Fruit fly (Drosophila melanogaster) whole organism: ENCODE measurements around the gene Ace.

Experiments used
- CG8478 ChIP-seq: fragments of >200 bp; optimal IDR thresholded peaks from 2 replicates; lab custom pipeline; 2018; ENCODE audit warnings: inconsistent platforms
- Dll ChIP-seq: fragments of >200 bp; optimal IDR thresholded peaks from 2 replicates; lab custom pipeline; 2017
- EcR ChIP-seq, 2 experiments: fragments of >200 bp; optimal IDR thresholded peaks; 2 replicates each; lab custom pipeline; 2017; ENCODE audit warnings: missing biosample characterization in 2 of 2, missing genetic modification characterization in 2 of 2, missing genetic modification reagents in 2 of 2
- pan ChIP-seq: fragments of >200 bp; optimal IDR thresholded peaks from 2 replicates; lab custom pipeline; 2017
- psq ChIP-seq: fragments of >200 bp; optimal IDR thresholded peaks from 2 replicates; lab custom pipeline; 2017
- usp ChIP-seq: fragments of >200 bp; optimal IDR thresholded peaks from 2 replicates; lab custom pipeline; 2017; ENCODE audit warnings: missing biosample characterization, missing genetic modification characterization, mixed read lengths

Gene Ace

dm6 chr3R:13257110-13257509 lies 2.2 kb downstream of the Ace start:
- TF ChIP-seq pan (lab: Kevin White, UChicago) (no peak), Dll (no peak), psq (lab: Kevin White, UChicago) (no peak), EcR (GFP tag; optimal IDR thresholded peaks at IDR 0.05; lab: Kevin White, UChicago) (no peak), CG8478 (lab: Kevin White, UChicago) (no peak), usp (GFP tag; lab: Kevin White, UChicago) (no peak)

- TF ChIP-seq usp (GFP tag; lab: Kevin White, UChicago) (no peak), Dll (no peak), CG8478 (lab: Kevin White, UChicago) (no peak), EcR (GFP tag; optimal IDR thresholded peaks at IDR 0.05; lab: Kevin White, UChicago) (no peak), pan (lab: Kevin White, UChicago) (no peak), psq (lab: Kevin White, UChicago) (no peak)
These were observed 17.6 kb downstream of the Ace start for dm6 chr3R:13241726-13242125.

DNA sequence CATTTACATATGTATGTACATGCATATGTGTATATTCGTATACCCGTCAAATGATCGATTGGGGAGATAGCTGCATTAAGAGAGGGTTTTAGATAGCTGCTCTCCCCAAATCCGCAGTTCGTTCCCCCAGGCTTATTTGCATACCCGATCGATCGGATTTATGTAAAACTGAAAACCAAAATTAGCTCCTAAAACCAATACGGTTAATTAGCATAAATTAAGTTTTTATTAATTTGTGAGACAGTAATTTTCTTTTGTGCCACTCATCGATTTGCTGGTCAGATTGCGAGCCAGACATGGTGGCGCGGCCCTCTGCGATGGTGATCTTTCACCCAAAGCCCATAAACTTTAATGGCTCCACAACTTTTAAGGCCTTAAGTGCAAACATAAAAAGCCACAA lies 28.1 kb downstream of the Ace start:
- TF ChIP-seq psq (lab: Kevin White, UChicago) (no peak), CG8478 (lab: Kevin White, UChicago) (no peak), pan (lab: Kevin White, UChicago) (no peak)

dm6 chr3R:13221820-13222219 lies 37.5 kb downstream of the Ace start:
- TF ChIP-seq EcR (GFP tag; optimal IDR thresholded peaks at IDR 0.05; lab: Kevin White, UChicago) (no peak), pan (lab: Kevin White, UChicago) (no peak), psq (lab: Kevin White, UChicago) (no peak), usp (GFP tag; lab: Kevin White, UChicago) (no peak), CG8478 (lab: Kevin White, UChicago) (no peak), Dll (no peak)

dm6 chr3R:13220478-13220877 lies 38.8 kb downstream of the Ace start, which contains the start of gene CG8476:
TSS of gene CG8476 (minus strand) at chr3R:13220578.
- TF ChIP-seq EcR (GFP tag; optimal IDR thresholded peaks at IDR 0.05; lab: Kevin White, UChicago) (no peak), psq (lab: Kevin White, UChicago) (no peak), pan (lab: Kevin White, UChicago) (no peak), Dll (no peak), CG8478 (lab: Kevin White, UChicago) (no peak), usp (GFP tag; lab: Kevin White, UChicago) (no peak)

- no peak for TF ChIP-seq EcR (GFP tag; optimal IDR thresholded peaks at IDR 0.05; lab: Kevin White, UChicago)
- TF ChIP-seq psq (lab: Kevin White, UChicago), result no peak
These were observed 40.6 kb downstream of the Ace start for dm6 chr3R:13218733-13219132.

DNA sequence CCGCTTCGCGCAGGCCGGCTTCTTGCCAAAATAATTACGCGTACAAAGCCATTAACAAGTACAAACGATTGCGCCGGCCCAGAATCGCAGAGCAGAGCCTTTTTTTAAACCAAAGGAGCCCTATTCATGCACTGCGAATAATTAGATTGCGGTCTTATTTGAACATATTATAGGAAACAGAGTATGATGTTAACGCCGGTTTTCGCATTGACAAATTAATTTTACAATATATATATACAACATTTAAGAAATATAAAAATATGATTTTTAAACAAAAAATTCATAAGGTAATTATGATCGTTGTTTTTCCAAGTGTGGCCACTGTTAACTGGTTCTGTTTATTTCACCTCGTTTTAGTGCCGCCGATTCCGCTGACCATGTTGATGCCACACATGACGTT lies 44.2 kb downstream of the Ace start:
- TF ChIP-seq Dll (no peak), EcR (GFP tag; optimal IDR thresholded peaks at IDR 0.05; lab: Kevin White, UChicago) (no peak), CG8478 (lab: Kevin White, UChicago) (no peak), usp (GFP tag; lab: Kevin White, UChicago) (no peak), pan (lab: Kevin White, UChicago) (no peak), psq (lab: Kevin White, UChicago) (no peak)

DNA sequence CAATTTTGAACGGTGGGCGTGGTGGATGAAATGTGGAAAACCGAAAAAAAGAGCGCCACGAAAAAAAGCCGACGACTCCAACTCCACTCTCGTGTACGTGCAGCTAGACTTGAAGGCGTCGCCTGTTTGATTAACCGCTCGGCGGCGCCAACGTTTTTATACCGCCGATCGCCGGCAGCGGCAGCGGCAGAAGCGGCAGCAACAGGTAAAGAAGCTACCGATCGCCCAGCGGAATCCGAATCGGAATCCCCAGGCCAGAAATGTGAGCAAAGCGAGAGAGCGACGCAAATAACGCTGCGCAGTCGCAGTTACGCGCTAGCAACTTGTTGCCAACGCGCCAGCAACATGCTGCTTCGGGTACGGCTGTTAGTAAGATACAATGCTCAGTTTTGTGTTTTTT lies 45.0 kb downstream of the Ace start, which contains the start of gene CG8483:
Gene CG8483 (minus strand): TSS at position 119 of the 400 bp plus-strand sequence.
- TF ChIP-seq Dll (no peak), CG8478 (lab: Kevin White, UChicago) (no peak), EcR (GFP tag; optimal IDR thresholded peaks at IDR 0.05; lab: Kevin White, UChicago) (no peak), psq (lab: Kevin White, UChicago) (no peak), pan (lab: Kevin White, UChicago) (no peak), usp (GFP tag; lab: Kevin White, UChicago) (no peak)

DNA sequence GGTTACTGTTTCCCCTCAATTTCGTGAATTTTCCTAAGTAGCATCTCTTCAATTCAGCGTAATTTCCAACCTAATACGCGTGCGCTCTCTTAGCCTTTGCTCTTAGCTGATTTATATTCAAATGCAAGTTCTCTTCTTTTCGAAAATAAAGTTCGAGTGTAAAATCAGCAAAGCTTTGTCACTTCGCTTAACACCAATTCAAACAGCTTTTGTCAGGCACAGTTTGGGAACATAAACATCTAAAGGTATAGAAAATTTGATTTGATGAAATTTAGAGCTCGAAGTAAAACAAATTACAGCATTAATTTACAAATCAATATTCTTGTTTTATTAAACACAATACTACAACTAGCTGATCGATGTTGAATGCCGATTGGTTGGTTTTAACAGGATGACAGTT lies 50.9 kb downstream of the Ace start:
- TF ChIP-seq psq (lab: Kevin White, UChicago) (no peak), Dll (no peak), usp (GFP tag; lab: Kevin White, UChicago) (no peak), EcR (GFP tag; optimal IDR thresholded peaks at IDR 0.05; lab: Kevin White, UChicago) (no peak), CG8478 (lab: Kevin White, UChicago) (no peak)

- TF ChIP-seq pan (lab: Kevin White, UChicago) (no peak), CG8478 (lab: Kevin White, UChicago) (no peak), EcR (GFP tag; optimal IDR thresholded peaks at IDR 0.05; lab: Kevin White, UChicago) (no peak), psq (lab: Kevin White, UChicago) (no peak), usp (GFP tag; lab: Kevin White, UChicago) (no peak), Dll (no peak)
These were observed 58.9 kb downstream of the Ace start for dm6 chr3R:13200402-13200801.

DNA sequence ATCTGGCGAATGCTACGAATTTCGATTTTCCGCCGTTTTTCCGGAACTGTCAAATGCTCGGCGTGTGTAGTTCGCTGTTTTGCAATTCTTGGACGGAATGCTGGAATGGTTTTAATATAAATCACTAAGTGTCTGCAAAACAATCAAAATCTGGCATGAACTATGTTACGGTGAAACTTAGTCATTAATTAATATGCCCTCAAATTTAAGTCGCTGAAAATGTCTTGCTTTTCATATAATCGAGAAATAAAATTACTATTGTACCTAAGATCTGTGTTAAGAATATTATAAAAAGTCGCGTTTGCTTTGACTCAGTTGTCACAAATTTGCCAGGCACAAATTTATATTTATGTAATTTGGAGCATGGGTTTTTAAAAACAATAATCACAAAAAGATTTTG lies 68.0 kb downstream of the Ace start, which contains the start of gene CG8141:
Gene CG8141 (plus strand): TSS at position 301 of the 400 bp plus-strand sequence.
- TF ChIP-seq CG8478 (lab: Kevin White, UChicago), result no peak
- no peak for TF ChIP-seq pan (lab: Kevin White, UChicago)
- no peak for TF ChIP-seq EcR (GFP tag; optimal IDR thresholded peaks at IDR 0.05; lab: Kevin White, UChicago)
- no peak for TF ChIP-seq psq (lab: Kevin White, UChicago)

- TF ChIP-seq Dll (no peak), psq (lab: Kevin White, UChicago) (no peak), EcR (GFP tag; optimal IDR thresholded peaks at IDR 0.05; lab: Kevin White, UChicago) (no peak), usp (GFP tag; lab: Kevin White, UChicago) (no peak), pan (lab: Kevin White, UChicago) (no peak), CG8478 (lab: Kevin White, UChicago) (no peak)
These were observed 71.1 kb downstream of the Ace start, which contains the start of gene CG14380 for dm6 chr3R:13188219-13188618. TSS of gene CG14380 (plus strand) at chr3R:13188519.
